Fruit fly (Drosophila melanogaster): ENCODE data around the gene CG4592.

Gene CG4592

DNA sequence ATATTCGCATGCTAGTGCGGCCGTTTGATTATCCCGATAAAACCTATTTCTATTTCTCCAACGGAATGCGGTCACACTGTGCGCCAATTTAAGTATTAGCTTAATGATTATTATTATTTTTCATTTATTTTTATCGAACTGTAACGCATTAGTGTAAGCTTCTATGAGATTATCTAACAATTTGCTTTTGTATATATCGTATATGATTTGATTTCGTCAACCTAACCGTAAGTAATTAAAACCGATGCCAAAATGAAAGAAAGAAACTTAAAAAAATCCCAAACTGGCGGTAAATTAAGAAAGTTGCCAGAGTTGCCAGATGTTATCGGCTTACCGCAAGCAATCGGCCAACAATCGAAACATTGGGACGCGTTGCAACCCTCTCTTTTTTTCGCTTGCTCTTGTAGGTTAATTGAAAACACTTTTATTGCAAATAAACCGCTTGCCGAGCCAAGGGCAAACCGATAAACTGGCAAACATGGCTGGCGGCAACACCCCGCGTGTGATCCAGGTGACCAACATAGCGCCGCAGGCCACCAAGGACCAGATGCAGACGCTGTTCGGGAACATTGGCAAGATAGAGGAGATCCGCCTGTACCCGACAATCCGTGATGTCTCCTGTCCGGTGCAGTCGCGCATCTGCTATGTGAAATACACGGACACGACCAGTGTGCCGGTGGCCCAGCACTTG, 8.7 kb upstream of the CG4592 start, which contains the start of the genes Etl1 and Srp54 (continued):
- TF ChIP-seq CG1647 (GFP tag; optimal IDR thresholded peaks at IDR 0.05) (no peak), tup (GFP tag; optimal IDR thresholded peaks at IDR 0.05) (no peak), CG34376 (GFP tag; optimal IDR thresholded peaks at IDR 0.05) (no peak), Ssrp (tag; optimal IDR thresholded peaks at IDR 0.05) (no peak), CG12942 (GFP tag; optimal IDR thresholded peaks at IDR 0.05) (no peak), kni (GFP tag; optimal IDR thresholded peaks at IDR 0.05) (no peak), Opbp (GFP tag; IDR thresholded peaks at IDR 0.05; ENCODE audit: partially characterized antibody) (peak; percentile 4; the same call in 1 of the 3 replicates), sens (GFP tag) (peak; percentile 76), CG11560 (tag; IDR thresholded peaks at IDR 0.05) (no peak), CG13894 (tag; optimal IDR thresholded peaks at IDR 0.05) (no peak), gfzf (GFP tag; optimal IDR thresholded peaks at IDR 0.05) (peak; percentile 67), Gug (GFP tag; IDR thresholded peaks at IDR 0.05) (peak; percentile 39; the same call in 2 of the 4 replicates), CG6689 (GFP tag; IDR thresholded peaks at IDR 0.05) (no peak), salm (tag; optimal IDR thresholded peaks at IDR 0.05) (no peak), Bteb2 (GFP tag; optimal IDR thresholded peaks at IDR 0.05) (no peak), Antp (GFP tag; optimal IDR thresholded peaks at IDR 0.05) (no peak), Side (GFP tag; optimal IDR thresholded peaks at IDR 0.05) (no peak), unpg (GFP tag; optimal IDR thresholded peaks at IDR 0.05) (no peak), Hsf (GFP tag; optimal IDR thresholded peaks at IDR 0.05) (no peak), CG12659 (GFP tag; optimal IDR thresholded peaks at IDR 0.05) (peak; percentile 60), CG31224 (GFP tag; IDR thresholded peaks at IDR 0.05) (no peak), CG3163 (GFP tag; optimal IDR thresholded peaks at IDR 0.05) (no peak), CG8359 (GFP tag; optimal IDR thresholded peaks at IDR 0.05; ENCODE audit: borderline replicate concordance) (no peak), lov (optimal IDR thresholded peaks at IDR 0.05) (no peak), lov (GFP tag; IDR thresholded peaks at IDR 0.05) (no peak), NfI (GFP tag; optimal IDR thresholded peaks at IDR 0.05) (no peak), stc (GFP tag; IDR thresholded peaks at IDR 0.05) (no peak), CrebB (tag; optimal IDR thresholded peaks at IDR 0.05) (no peak), HmgD (GFP tag; optimal IDR thresholded peaks at IDR 0.05) (no peak), Vsx1 (GFP tag; optimal IDR thresholded peaks at IDR 0.05) (no peak), MTF-1 (GFP tag; optimal IDR thresholded peaks at IDR 0.05; ENCODE audit: borderline replicate concordance) (no peak), CG32532 (GFP tag; IDR thresholded peaks at IDR 0.05) (no peak), danr (GFP tag; IDR thresholded peaks at IDR 0.05) (no peak), Pdp1 (GFP tag; optimal IDR thresholded peaks at IDR 0.05) (peak in 1 of 2 experiments; percentile 37), lilli (GFP tag; optimal IDR thresholded peaks at IDR 0.05) (no peak), psq (GFP tag; optimal IDR thresholded peaks at IDR 0.05) (no peak), ttk (GFP tag; IDR thresholded peaks at IDR 0.05) (no peak), CG17328 (GFP tag; IDR thresholded peaks at IDR 0.05) (no peak), BtbVII (GFP tag; optimal IDR thresholded peaks at IDR 0.05) (no peak), CG12299 (tag; optimal IDR thresholded peaks at IDR 0.05) (no peak), ftz-f1 (GFP tag; optimal IDR thresholded peaks at IDR 0.05) (no peak), TFAM (GFP tag; optimal IDR thresholded peaks at IDR 0.05) (no peak), stwl (tag; optimal IDR thresholded peaks at IDR 0.05) (peak; percentile 71), z (GFP tag; IDR thresholded peaks at IDR 0.05) (no peak), Taf1 (GFP tag; IDR thresholded peaks at IDR 0.05) (no peak), CG8944 (GFP tag; optimal IDR thresholded peaks at IDR 0.05) (no peak), CG32772 (GFP tag; IDR thresholded peaks at IDR 0.05) (no peak), CG8924 (tag; optimal IDR thresholded peaks at IDR 0.05) (peak; percentile 10), CG12219 (GFP tag; optimal IDR thresholded peaks at IDR 0.05) (no peak), gsb (GFP tag; IDR thresholded peaks at IDR 0.05) (no peak), tin (GFP tag; optimal IDR thresholded peaks at IDR 0.05) (no peak)
